Worm (Caenorhabditis elegans): Measurements from ENCODE around the gene Y17G9A.4.

DNA sequence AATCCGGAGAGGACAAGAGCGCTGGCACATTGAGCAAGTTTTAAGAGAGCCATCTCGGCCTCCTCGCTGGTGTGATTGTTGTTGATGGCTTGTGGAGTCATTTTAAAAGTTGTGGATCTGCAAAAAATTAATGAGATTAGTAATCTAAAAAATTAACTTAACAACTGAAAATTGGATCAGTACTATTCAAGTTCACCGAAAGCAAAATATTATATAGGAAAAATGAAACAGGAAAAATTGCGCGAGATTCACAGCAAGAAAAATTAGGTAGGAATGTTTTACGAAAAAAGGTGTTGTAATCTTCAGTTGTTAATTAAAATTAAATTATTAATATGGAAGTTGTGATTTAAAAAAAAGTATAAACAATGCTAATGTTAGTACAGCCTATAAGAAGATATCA, 25.9 kb upstream of the Y17G9A.4 start, which contains the start of gene T08B6.1:
- TF ChIP-seq ceh-24 (tag; optimal IDR thresholded peaks at IDR 0.05), result no peak
- no peak for TF ChIP-seq npax-4 (tag; optimal IDR thresholded peaks at IDR 0.05)
- TF ChIP-seq hlh-30 (tag; optimal IDR thresholded peaks at IDR 0.05; ENCODE audit: insufficient read depth), result no peak
- TF ChIP-seq ama-1 (optimal IDR thresholded peaks at IDR 0.05), result no peak
- no peak for TF ChIP-seq C38D4.7 (GFP tag; optimal IDR thresholded peaks at IDR 0.05)
- TF ChIP-seq tbx-2 (tag; optimal IDR thresholded peaks at IDR 0.05), result no peak
- no peak for TF ChIP-seq ceh-18 (tag; optimal IDR thresholded peaks at IDR 0.05)
- no peak for TF ChIP-seq elt-2 (tag; optimal IDR thresholded peaks at IDR 0.05)
- no peak for TF ChIP-seq hlh-15 (tag; optimal IDR thresholded peaks at IDR 0.05)
- TF ChIP-seq pha-4 (tag; optimal IDR thresholded peaks at IDR 0.05), result no peak
- no peak for TF ChIP-seq unc-86 (tag; optimal IDR thresholded peaks at IDR 0.05)
- TF ChIP-seq hlh-13 (GFP tag; optimal IDR thresholded peaks at IDR 0.05), result no peak
- no peak for TF ChIP-seq hlh-6 (tag; optimal IDR thresholded peaks at IDR 0.05)
